Worm (Caenorhabditis elegans) whole organism, midembryonic: Measurements from ENCODE around the gene spon-1.

Source experiments
- cog-1 ChIP-seq: sonication (generic microtip); optimal IDR thresholded peaks from 2 replicates; lab custom pipeline; 2016; ENCODE audit warnings: missing genetic modification characterization, missing compliant biosample characterization
- flt-1 ChIP-seq: fragments of 200-800 bp; sonication (Bioruptor generic); IDR thresholded peaks from 2 replicates; pipeline ENCODE4 v1.3.6; 2022; ENCODE audit warnings: missing genetic modification characterization, missing compliant biosample characterization
- tab-1 ChIP-seq: fragments of 200-800 bp; sonication (Bioruptor generic); IDR thresholded peaks from 2 replicates; pipeline ENCODE4 v1.3.6; 2022; ENCODE audit warnings: missing genetic modification characterization, missing compliant biosample characterization

DNA sequence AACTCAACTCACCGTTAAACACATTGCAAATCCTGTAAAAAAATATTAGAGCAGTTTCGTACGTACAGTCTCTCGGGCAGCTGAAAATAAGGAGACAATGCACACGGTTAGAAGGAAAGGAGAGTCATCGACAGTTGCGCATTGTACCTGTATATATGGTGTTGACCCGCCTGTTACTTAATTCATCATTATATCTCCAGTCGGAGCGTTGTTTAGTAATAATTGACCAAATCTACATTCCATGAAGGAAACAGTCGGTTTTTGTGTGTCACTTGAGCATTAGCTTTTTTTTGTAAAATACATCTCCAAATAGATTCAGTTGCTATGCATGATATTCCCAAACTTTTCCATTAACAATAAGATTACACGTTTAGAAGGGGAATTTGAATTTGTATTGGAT lies 45.2 kb downstream of the spon-1 start, which contains the start of gene C27H5.12:
- TF ChIP-seq tab-1 (GFP tag; lab: Robert Waterston, UW): no peak
- TF ChIP-seq cog-1 (tag; lab: Kevin White, UChicago): no peak
- TF ChIP-seq flt-1 (GFP tag; lab: Robert Waterston, UW): no peak
